Worm (Caenorhabditis elegans) whole organism, L4/young adult: ENCODE measurements around the gene ttc-7.

Experiments
- W03F9.2 ChIP-seq: fragments of 150-350 bp; optimal IDR thresholded peaks from 2 replicates; lab custom pipeline; 2014; ENCODE audit warnings: missing biosample characterization, missing genetic modification characterization
- dao-5 ChIP-seq: sonication (generic microtip); optimal IDR thresholded peaks from 2 replicates; lab custom pipeline; 2016; ENCODE audit warnings: missing genotype, missing genetic modification characterization, moderate library complexity, missing compliant biosample characterization
- him-1 ChIP-seq: sonication (generic microtip); optimal IDR thresholded peaks from 2 replicates; lab custom pipeline; 2016; ENCODE audit warnings: missing genotype, missing genetic modification reagents, missing genetic modification characterization, missing compliant biosample characterization

ttc-7 gene

ce11 chrIII:1860129-1860528, at the start of gene ttc-7:
Gene ttc-7, plus strand, starts transcription at chrIII:1860429.
- TF ChIP-seq dao-5: no peak
- no peak for TF ChIP-seq W03F9.2
- no peak for TF ChIP-seq him-1

- TF ChIP-seq him-1 (no peak), dao-5 (no peak), W03F9.2 (no peak)
Measured at ce11 chrIII:1814285-1814684, 45.9 kb upstream of the ttc-7 start.

ce11 chrIII:1818001-1818655, 42.1 kb upstream of the ttc-7 start, which contains the start of gene clp-4:
Gene clp-4, minus strand, starts transcription at chrIII:1818323.
- TF ChIP-seq W03F9.2 (no peak), dao-5 (no peak), him-1 (no peak)

- no peak for TF ChIP-seq him-1
- TF ChIP-seq W03F9.2: peak; percentile 18
- no peak for TF ChIP-seq dao-5
Measured at ce11 chrIII:1819049-1819597, 41.1 kb upstream of the ttc-7 start.

ce11 chrIII:1824264-1824922, 35.8 kb upstream of the ttc-7 start, which contains the start of the genes pvf-1 and Y39A3CL.7:
Gene pvf-1, minus strand, starts transcription at chrIII:1824314.
Gene Y39A3CL.7, plus strand, starts transcription at chrIII:1824919.
- TF ChIP-seq him-1 (no peak), W03F9.2 (no peak), dao-5 (no peak)

ce11 chrIII:1831104-1831503, 29.1 kb upstream of the ttc-7 start:
- TF ChIP-seq W03F9.2 (no peak), him-1 (no peak), dao-5 (no peak)

ce11 chrIII:1832453-1832852, 27.8 kb upstream of the ttc-7 start:
- TF ChIP-seq W03F9.2: no peak
- TF ChIP-seq dao-5: no peak
- TF ChIP-seq him-1: no peak

ce11 chrIII:1833984-1834563, 26.2 kb upstream of the ttc-7 start, which contains the start of gene rexd-1:
Gene rexd-1, plus strand, starts transcription at chrIII:1834513.
- TF ChIP-seq dao-5: no peak
- TF ChIP-seq W03F9.2: no peak
- TF ChIP-seq him-1: no peak

ce11 chrIII:1848747-1849146, 11.5 kb upstream of the ttc-7 start, which contains the start of gene pqn-82:
Gene pqn-82, plus strand, starts transcription at chrIII:1849047.
- TF ChIP-seq him-1: no peak
- TF ChIP-seq dao-5: no peak
- TF ChIP-seq W03F9.2: no peak

- no peak for TF ChIP-seq W03F9.2
- TF ChIP-seq dao-5: no peak
- TF ChIP-seq him-1: no peak
Measured at ce11 chrIII:1852126-1852717, 8.0 kb upstream of the ttc-7 start.

- no peak for TF ChIP-seq dao-5
- TF ChIP-seq W03F9.2: no peak
- no peak for TF ChIP-seq him-1
Measured at ce11 chrIII:1853944-1854343, 6.3 kb upstream of the ttc-7 start.

ce11 chrIII:1855092-1855491, 5.1 kb upstream of the ttc-7 start, which contains the start of gene hlh-33:
Gene hlh-33, plus strand, starts transcription at chrIII:1855392.
- TF ChIP-seq him-1 (no peak), W03F9.2 (no peak), dao-5 (no peak)

- TF ChIP-seq dao-5 (no peak), him-1 (no peak), W03F9.2 (no peak)
Measured at ce11 chrIII:1856175-1856574, 4.1 kb upstream of the ttc-7 start.

- no peak for TF ChIP-seq him-1
- no peak for TF ChIP-seq dao-5
- no peak for TF ChIP-seq W03F9.2
Measured at ce11 chrIII:1856679-1857078, 3.5 kb upstream of the ttc-7 start.

- peak; percentile 80 for TF ChIP-seq him-1
- no peak for TF ChIP-seq dao-5
- TF ChIP-seq W03F9.2: peak; percentile 96
Measured at ce11 chrIII:1859532-1859931, 697 bp upstream of the ttc-7 start, which contains the start of gene ddp-1. Gene ddp-1, plus strand, starts transcription at chrIII:1859888.
